Fruit fly (Drosophila melanogaster) whole organism, embryonic: ENCODE data around the gene rho-4.

Experiments
- Antp ChIP-seq: fragments of 200-800 bp; sonication (Bioruptor generic); optimal IDR thresholded peaks from 3 replicates; lab custom pipeline; 2016; ENCODE audit warnings: missing biosample characterization, missing genetic modification characterization
- CG10267 ChIP-seq: fragments of 200-800 bp; sonication (Bioruptor generic); optimal IDR thresholded peaks from 2 replicates; lab custom pipeline; 2018; ENCODE audit warnings: missing biosample characterization, mild to moderate bottlenecking, missing genetic modification characterization, moderate library complexity
- CG10321 ChIP-seq: fragments of 200-800 bp; sonication (Bioruptor generic); IDR thresholded peaks from 2 replicates; pipeline ENCODE4 v1.3.6; 2022; ENCODE audit warnings: missing biosample characterization, missing genetic modification characterization
- CG12155 ChIP-seq: fragments of 200-800 bp; sonication (Bioruptor generic); optimal IDR thresholded peaks from 3 replicates; lab custom pipeline; 2016; ENCODE audit warnings: missing biosample characterization, missing genetic modification characterization
- CG1233 ChIP-seq: fragments of 200-800 bp; sonication (Bioruptor generic); optimal IDR thresholded peaks from 4 replicates; lab custom pipeline; 2018; ENCODE audit warnings: missing biosample characterization, mild to moderate bottlenecking, missing genetic modification characterization
- CG12659 ChIP-seq: fragments of 200-800 bp; sonication (Bioruptor generic); optimal IDR thresholded peaks from 3 replicates; lab custom pipeline; 2017; ENCODE audit warnings: mild to moderate bottlenecking, missing biosample characterization, missing genetic modification reagents, missing genetic modification characterization
- CG13624 ChIP-seq: fragments of 200-800 bp; sonication (Bioruptor generic); optimal IDR thresholded peaks from 2 replicates; lab custom pipeline; 2016; ENCODE audit warnings: missing biosample characterization, missing genetic modification characterization
- CG14014 ChIP-seq: fragments of 200-800 bp; sonication (Bioruptor generic); IDR thresholded peaks from 2 replicates; pipeline ENCODE4 v1.3.6; 2022; ENCODE audit warnings: missing biosample characterization, missing genetic modification characterization
- CG14441 ChIP-seq: fragments of 200-800 bp; sonication (Bioruptor generic); IDR thresholded peaks from 2 replicates; pipeline ENCODE4 v1.3.6; 2022; ENCODE audit warnings: missing biosample characterization, missing genetic modification characterization
- CG15696 ChIP-seq: fragments of 200-800 bp; sonication (Bioruptor generic); optimal IDR thresholded peaks from 2 replicates; lab custom pipeline; 2019; ENCODE audit warnings: missing biosample characterization, mild to moderate bottlenecking, missing genetic modification characterization, moderate library complexity
- CG16863 ChIP-seq: fragments of 200-800 bp; sonication (Bioruptor generic); optimal IDR thresholded peaks from 3 replicates; lab custom pipeline; 2016; ENCODE audit warnings: missing biosample characterization, missing genetic modification characterization
- CG17361 ChIP-seq: fragments of 200-800 bp; sonication (Bioruptor generic); IDR thresholded peaks from 3 replicates; pipeline ENCODE4 v1.3.6; 2022; ENCODE audit warnings: missing biosample characterization, missing genetic modification characterization
- CG2120 ChIP-seq: fragments of 200-800 bp; sonication (Bioruptor generic); optimal IDR thresholded peaks from 3 replicates; lab custom pipeline; 2016; ENCODE audit warnings: missing biosample characterization, missing genetic modification characterization
- CG2875 ChIP-seq: fragments of 200-800 bp; sonication (Bioruptor generic); optimal IDR thresholded peaks from 2 replicates; lab custom pipeline; 2017; ENCODE audit warnings: missing biosample characterization, mild to moderate bottlenecking, missing genetic modification characterization, missing genetic modification reagents
- CG30431 ChIP-seq: fragments of 200-800 bp; sonication (Bioruptor generic); optimal IDR thresholded peaks from 2 replicates; lab custom pipeline; 2017; ENCODE audit warnings: missing biosample characterization, missing genetic modification characterization
- CG32772 ChIP-seq: fragments of 200-800 bp; sonication (Bioruptor generic); IDR thresholded peaks from 2 replicates; pipeline ENCODE4 v1.3.6; 2022; ENCODE audit warnings: missing biosample characterization, missing genetic modification characterization
- CG33557 ChIP-seq: fragments of 200-800 bp; sonication (Bioruptor generic); optimal IDR thresholded peaks from 2 replicates; lab custom pipeline; 2019; ENCODE audit warnings: missing biosample characterization, mild to moderate bottlenecking, missing genetic modification characterization, moderate library complexity
- CG34376 ChIP-seq: fragments of 200-800 bp; sonication (Bioruptor generic); optimal IDR thresholded peaks from 2 replicates; lab custom pipeline; 2018; ENCODE audit warnings: missing biosample characterization, mild to moderate bottlenecking, missing genetic modification characterization
- CG3838 ChIP-seq: fragments of 200-800 bp; sonication (Bioruptor generic); optimal IDR thresholded peaks from 3 replicates; lab custom pipeline; 2016; ENCODE audit warnings: missing biosample characterization, missing genetic modification characterization
- CG4360 ChIP-seq: fragments of 200-800 bp; sonication (Bioruptor generic); IDR thresholded peaks from 2 replicates; pipeline ENCODE4 v1.3.6; 2022; ENCODE audit warnings: missing biosample characterization, missing genetic modification characterization
- CG5180 ChIP-seq: fragments of 200-800 bp; sonication (Bioruptor generic); optimal IDR thresholded peaks from 3 replicates; lab custom pipeline; 2017; ENCODE audit warnings: missing biosample characterization, missing genetic modification characterization, mild to moderate bottlenecking, moderate library complexity, missing genetic modification reagents
- CG6813 ChIP-seq: fragments of 200-800 bp; sonication (Bioruptor generic); optimal IDR thresholded peaks from 2 replicates; lab custom pipeline; 2017; ENCODE audit warnings: missing biosample characterization, missing genetic modification characterization, mild to moderate bottlenecking, moderate library complexity, missing genetic modification reagents
- CG7556 ChIP-seq: fragments of 200-800 bp; sonication (Bioruptor generic); optimal IDR thresholded peaks from 2 replicates; lab custom pipeline; 2017; ENCODE audit warnings: missing biosample characterization, mild to moderate bottlenecking, missing genetic modification characterization
- CG9727 ChIP-seq: fragments of 200-800 bp; sonication (Bioruptor generic); optimal IDR thresholded peaks from 3 replicates; lab custom pipeline; 2017; ENCODE audit warnings: missing biosample characterization, mild to moderate bottlenecking, missing genetic modification characterization
- Dip2 ChIP-seq: fragments of 200-800 bp; sonication (Bioruptor generic); IDR thresholded peaks from 2 replicates; pipeline ENCODE4 v1.3.6; 2022; ENCODE audit warnings: missing biosample characterization, missing genetic modification characterization
- Ets65A ChIP-seq: fragments of 200-800 bp; sonication (Bioruptor generic); peaks from one replicate; lab custom pipeline; 2016; ENCODE audit warnings: missing biosample characterization, missing genetic modification characterization
- Fer1 ChIP-seq: fragments of 200-800 bp; sonication (Bioruptor generic); optimal IDR thresholded peaks from 2 replicates; lab custom pipeline; 2017; ENCODE audit warnings: missing biosample characterization, mild to moderate bottlenecking, missing genetic modification characterization
- GATAe ChIP-seq: fragments of 200-800 bp; sonication (Bioruptor generic); conservative IDR thresholded peaks from 2 replicates; pipeline ENCODE4 v1.3.6; 2022; ENCODE audit warnings: missing biosample characterization, missing genetic modification characterization
- Gsc ChIP-seq: fragments of 200-800 bp; sonication (Bioruptor generic); IDR thresholded peaks from 2 replicates; pipeline ENCODE4 v1.3.6; 2022; ENCODE audit warnings: missing biosample characterization, missing genetic modification characterization
- Gug ChIP-seq: fragments of 200-800 bp; sonication (Bioruptor generic); IDR thresholded peaks from 4 replicates; pipeline ENCODE4 v1.3.6; 2022; ENCODE audit warnings: missing biosample characterization, missing genetic modification characterization
- H15 ChIP-seq: fragments of 200-800 bp; sonication (Bioruptor generic); IDR thresholded peaks from 3 replicates; pipeline ENCODE4 v1.3.6; 2022; ENCODE audit warnings: missing biosample characterization, missing genetic modification characterization
- MESR4 ChIP-seq: fragments of 200-800 bp; sonication (Bioruptor generic); optimal IDR thresholded peaks from 2 replicates; lab custom pipeline; 2018; ENCODE audit warnings: missing biosample characterization, mild to moderate bottlenecking, missing genetic modification characterization, moderate library complexity
- NC2β ChIP-seq: fragments of 200-800 bp; sonication (Bioruptor generic); optimal IDR thresholded peaks from 2 replicates; lab custom pipeline; 2016; ENCODE audit warnings: missing biosample characterization, missing genetic modification characterization
- Oli ChIP-seq: fragments of 200-800 bp; sonication (Bioruptor generic); optimal IDR thresholded peaks from 2 replicates; lab custom pipeline; 2018; ENCODE audit warnings: missing biosample characterization, mild to moderate bottlenecking, missing genetic modification characterization, moderate library complexity
- abd-A ChIP-seq: fragments of 200-800 bp; sonication (Bioruptor generic); optimal IDR thresholded peaks from 3 replicates; lab custom pipeline; 2019; ENCODE audit warnings: missing biosample characterization, mild to moderate bottlenecking, missing genetic modification characterization, moderate library complexity
- ac ChIP-seq: fragments of 200-800 bp; sonication (Bioruptor generic); optimal IDR thresholded peaks from 3 replicates; lab custom pipeline; 2017; ENCODE audit warnings: missing biosample characterization, mild to moderate bottlenecking, missing genetic modification characterization
- ara ChIP-seq: fragments of 200-800 bp; sonication (Bioruptor generic); IDR thresholded peaks from 2 replicates; pipeline ENCODE4 v1.3.6; 2022; ENCODE audit warnings: missing biosample characterization, missing genetic modification characterization
- bab2 ChIP-seq: fragments of 200-800 bp; sonication (Bioruptor generic); optimal IDR thresholded peaks from 2 replicates; lab custom pipeline; 2016; ENCODE audit warnings: missing biosample characterization, missing genetic modification characterization
- bigmax ChIP-seq: fragments of 200-800 bp; sonication (Bioruptor generic); optimal IDR thresholded peaks from 2 replicates; lab custom pipeline; 2018; ENCODE audit warnings: missing biosample characterization, mild to moderate bottlenecking, missing genetic modification characterization
- chinmo ChIP-seq: fragments of 200-800 bp; sonication (Bioruptor generic); IDR thresholded peaks from 4 replicates; pipeline ENCODE4 v1.3.6; 2022; ENCODE audit warnings: missing biosample characterization, missing genetic modification characterization; ENCODE audit not compliant: partially characterized antibody
- chm ChIP-seq: fragments of 200-800 bp; sonication (Bioruptor generic); IDR thresholded peaks from 2 replicates; pipeline ENCODE4 v1.3.6; 2022; ENCODE audit warnings: missing biosample characterization, missing genetic modification characterization
- fd96Cb ChIP-seq: fragments of 200-800 bp; sonication (Bioruptor generic); optimal IDR thresholded peaks from 2 replicates; lab custom pipeline; 2018; ENCODE audit warnings: missing biosample characterization, mild to moderate bottlenecking, missing genetic modification characterization, moderate library complexity
- inv ChIP-seq: fragments of 200-800 bp; sonication (Bioruptor generic); IDR thresholded peaks from 2 replicates; pipeline ENCODE4 v1.3.6; 2022; ENCODE audit warnings: missing biosample characterization, missing genetic modification characterization; ENCODE audit not compliant: partially characterized antibody
- ken ChIP-seq: fragments of 200-800 bp; sonication (Bioruptor generic); IDR thresholded peaks from 3 replicates; pipeline ENCODE4 v1.3.6; 2022; ENCODE audit warnings: missing biosample characterization, missing genetic modification characterization
- lilli ChIP-seq: fragments of 200-800 bp; sonication (Bioruptor generic); optimal IDR thresholded peaks from 3 replicates; lab custom pipeline; 2016; ENCODE audit warnings: missing biosample characterization, missing genetic modification characterization
- sens ChIP-seq: fragments of 200-800 bp; sonication (Bioruptor generic); peaks from one replicate; lab custom pipeline; 2016; ENCODE audit warnings: missing biosample characterization, missing genetic modification characterization
- slbo ChIP-seq: fragments of 200-800 bp; sonication (Bioruptor generic); IDR thresholded peaks from 2 replicates; pipeline ENCODE4 v1.3.6; 2022; ENCODE audit warnings: missing biosample characterization, missing genetic modification characterization
- slou ChIP-seq: fragments of 200-800 bp; sonication (Bioruptor generic); optimal IDR thresholded peaks from 3 replicates; lab custom pipeline; 2016; ENCODE audit warnings: missing biosample characterization, missing genetic modification characterization
- sqz ChIP-seq: fragments of 200-800 bp; sonication (Bioruptor generic); optimal IDR thresholded peaks from 3 replicates; lab custom pipeline; 2018; ENCODE audit warnings: missing biosample characterization, mild to moderate bottlenecking, missing genetic modification characterization
- usp ChIP-seq: fragments of >200 bp; optimal IDR thresholded peaks from 2 replicates; lab custom pipeline; 2017; ENCODE audit warnings: missing biosample characterization, missing genetic modification characterization
- vfl ChIP-seq: fragments of 200-800 bp; sonication (Bioruptor generic); optimal IDR thresholded peaks from 2 replicates; lab custom pipeline; 2016; ENCODE audit warnings: missing biosample characterization, missing genetic modification characterization

Gene rho-4

dm6 chrX:11628986-11629571 lies 29.4 kb downstream of the rho-4 start (continued):
- peak; percentile 61; the same call in 1 of the 3 replicates for TF ChIP-seq ken (GFP tag; lab: Robert Waterston, UW)
- no peak for TF ChIP-seq bigmax
- peak; percentile 46 for TF ChIP-seq slbo (GFP tag; lab: Robert Waterston, UW)
- peak; percentile 61 for TF ChIP-seq CG14441 (GFP tag; lab: Robert Waterston, UW)
- peak; percentile 57 for TF ChIP-seq CG6813 (GFP tag; lab: Kevin White, UChicago)
- no peak for TF ChIP-seq vfl (GFP tag; lab: Kevin White, UChicago)
- TF ChIP-seq CG34376 (GFP tag; lab: Kevin White, UChicago): no peak
- TF ChIP-seq CG1233 (GFP tag; lab: Kevin White, UChicago): peak; percentile 3
- TF ChIP-seq CG3838: no peak
- peak; percentile 71 for TF ChIP-seq CG2875
- no peak for TF ChIP-seq CG10321 (GFP tag; lab: Robert Waterston, UW)
- TF ChIP-seq GATAe (GFP tag; lab: Robert Waterston, UW): no peak
- peak; percentile 94 for TF ChIP-seq sens
- TF ChIP-seq CG13624 (GFP tag; lab: Kevin White, UChicago): no peak
- TF ChIP-seq CG4360 (GFP tag; lab: Robert Waterston, UW): peak; percentile 51; the same call in 1 of the 2 replicates
- TF ChIP-seq CG15696: peak; percentile 39
- no peak for TF ChIP-seq Antp
- no peak for TF ChIP-seq usp
- TF ChIP-seq abd-A (tag; lab: Kevin White, UChicago): no peak
- TF ChIP-seq H15 (GFP tag; lab: Robert Waterston, UW): peak; percentile 58
- TF ChIP-seq fd96Cb (tag; lab: Kevin White, UChicago): peak; percentile 68
- no peak for TF ChIP-seq Dip2 (GFP tag; lab: Robert Waterston, UW)
- TF ChIP-seq Oli (tag; lab: Kevin White, UChicago): peak; percentile 57
- peak; percentile 52 for TF ChIP-seq CG7556 (GFP tag; lab: Kevin White, UChicago)
- peak; percentile 79 for TF ChIP-seq chm (GFP tag; lab: Robert Waterston, UW)
- no peak for TF ChIP-seq ac (GFP tag; lab: Kevin White, UChicago)
- TF ChIP-seq CG14014 (GFP tag; lab: Robert Waterston, UW): no peak
- TF ChIP-seq chinmo (GFP tag; lab: Robert Waterston, UW): no peak
- peak; percentile 70 for TF ChIP-seq CG17361 (GFP tag; lab: Robert Waterston, UW)
- TF ChIP-seq CG2120 (GFP tag; lab: Kevin White, UChicago): peak; percentile 19
- TF ChIP-seq inv (GFP tag; lab: Robert Waterston, UW): no peak
- TF ChIP-seq NC2β: peak; percentile 53
- peak; percentile 26 for TF ChIP-seq CG12155 (GFP tag; lab: Kevin White, UChicago)
- peak; percentile 79 for TF ChIP-seq Ets65A
- peak; percentile 66 for TF ChIP-seq CG9727 (GFP tag; lab: Kevin White, UChicago)
- TF ChIP-seq bab2 (GFP tag; lab: Kevin White, UChicago): peak; percentile 46
- peak; percentile 33 for TF ChIP-seq CG16863 (GFP tag; lab: Kevin White, UChicago)
- TF ChIP-seq CG32772 (GFP tag; lab: Robert Waterston, UW): peak; percentile 52
- no peak for TF ChIP-seq MESR4
- peak; percentile 45 for TF ChIP-seq ara
- peak; percentile 32 for TF ChIP-seq slou
- peak; percentile 44 for TF ChIP-seq lilli (GFP tag; lab: Kevin White, UChicago)
- TF ChIP-seq Gsc (GFP tag; lab: Robert Waterston, UW): no peak
- TF ChIP-seq CG5180: no peak
- TF ChIP-seq Gug: 0 out of 4 replicates have a peak, but pooled peaks have one; percentile 43
- peak; percentile 66 for TF ChIP-seq CG10267
- peak; percentile 1 for TF ChIP-seq Fer1 (GFP tag; lab: Kevin White, UChicago)
- TF ChIP-seq CG33557 (GFP tag; lab: Kevin White, UChicago): peak; percentile 74
- no peak for TF ChIP-seq CG12659
- TF ChIP-seq sqz (GFP tag; lab: Kevin White, UChicago): peak; percentile 46
- peak; percentile 37 for TF ChIP-seq CG30431
